Worm (Caenorhabditis elegans) whole organism, L1 larva: ENCODE results near the gene clec-173.

Source experiments
- ceh-82 ChIP-seq, 3 experiments: fragments of 150-350 bp in 1 of 3; sonication (generic microtip) in 2 of 3; optimal IDR thresholded peaks; 2 replicates each; lab custom pipeline; 2014 to 2017; ENCODE audit warnings: missing biosample characterization in 3 of 3, missing genetic modification characterization in 3 of 3
- efl-1 ChIP-seq, 4 experiments: fragments of 150-350 bp; optimal IDR thresholded peaks in 3 of 4; peaks in 1 of 4; 1 replicate in 1 of 4; 2 replicates in 3 of 4; lab custom pipeline; 2014; ENCODE audit warnings: missing biosample characterization in 2 of 4, missing genetic modification characterization in 2 of 4, missing genetic modification reagents in 2 of 4
- efl-3 ChIP-seq: fragments of 200-800 bp; sonication (Bioruptor generic); optimal IDR thresholded peaks from 2 replicates; lab custom pipeline; 2018; ENCODE audit warnings: mild to moderate bottlenecking, missing genetic modification characterization, missing compliant biosample characterization
- mep-1 ChIP-seq: fragments of 150-350 bp; optimal IDR thresholded peaks from 2 replicates; lab custom pipeline; 2014; ENCODE audit warnings: missing biosample characterization, missing genetic modification characterization
- nhr-12 ChIP-seq: sonication (generic microtip); optimal IDR thresholded peaks from 2 replicates; lab custom pipeline; 2017; ENCODE audit warnings: missing biosample characterization, missing genetic modification characterization
- unc-130 ChIP-seq: fragments of 150-350 bp; optimal IDR thresholded peaks from 2 replicates; lab custom pipeline; 2017; ENCODE audit warnings: missing biosample characterization, missing genetic modification characterization, inconsistent platforms
- ztf-11 ChIP-seq, 2 experiments: sonication (generic microtip); optimal IDR thresholded peaks; 2 replicates each; lab custom pipeline; 2016 to 2017; ENCODE audit warnings: missing genetic modification characterization in 2 of 2, missing biosample characterization in 1 of 2, missing compliant biosample characterization in 1 of 2

DNA sequence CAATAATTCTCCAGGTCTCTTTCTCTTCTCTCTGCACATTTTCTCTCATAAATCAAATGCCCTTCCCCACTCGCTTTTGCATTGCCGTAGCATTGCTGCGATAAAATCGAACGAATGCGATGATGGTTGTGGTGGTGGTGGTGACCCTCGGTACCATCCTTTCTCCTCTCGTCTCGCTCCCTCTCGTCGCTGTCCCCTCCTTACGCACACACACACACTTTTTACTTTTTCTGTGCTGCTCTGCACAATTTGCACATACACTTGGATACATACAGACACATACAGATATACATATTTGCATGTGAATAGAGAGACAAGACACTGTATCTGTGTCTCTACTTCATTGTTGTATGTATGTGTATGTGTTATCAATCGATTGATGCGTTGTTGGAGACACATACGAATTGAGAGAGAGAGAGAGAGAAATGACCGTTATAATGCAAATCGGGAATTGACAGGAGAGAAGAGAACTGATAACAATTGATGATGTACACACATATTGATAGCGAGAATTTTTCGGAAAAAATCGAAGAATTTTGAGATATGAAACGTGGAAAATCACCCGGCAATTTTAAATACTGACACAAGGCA lies 39.8 kb downstream of the clec-173 start:
- no peak for TF ChIP-seq unc-130 (tag; lab: Kevin White, UChicago)
- TF ChIP-seq mep-1 (tag; lab: Kevin White, UChicago) = peak; percentile 62
- TF ChIP-seq ztf-11 (tag; optimal IDR thresholded peaks at IDR 0.05; lab: Kevin White, UChicago) = no peak
- TF ChIP-seq ceh-82 (tag; optimal IDR thresholded peaks at IDR 0.05; lab: Kevin White, UChicago) = no peak
- TF ChIP-seq nhr-12 = no peak
- TF ChIP-seq efl-3 = no peak
- TF ChIP-seq efl-1 (optimal IDR thresholded peaks at IDR 0.05; lab: Kevin White, UChicago) = peak in 1 of 2 experiments; percentile 19
- peak in 1 of 2 experiments; percentile 91 for TF ChIP-seq efl-1 (GFP tag; optimal IDR thresholded peaks at IDR 0.05 in 1 of 2; lab: Kevin White, UChicago)
